Fruit fly (Drosophila melanogaster): ENCODE measurements around the gene CG15025.

The CG15025 gene

DNA sequence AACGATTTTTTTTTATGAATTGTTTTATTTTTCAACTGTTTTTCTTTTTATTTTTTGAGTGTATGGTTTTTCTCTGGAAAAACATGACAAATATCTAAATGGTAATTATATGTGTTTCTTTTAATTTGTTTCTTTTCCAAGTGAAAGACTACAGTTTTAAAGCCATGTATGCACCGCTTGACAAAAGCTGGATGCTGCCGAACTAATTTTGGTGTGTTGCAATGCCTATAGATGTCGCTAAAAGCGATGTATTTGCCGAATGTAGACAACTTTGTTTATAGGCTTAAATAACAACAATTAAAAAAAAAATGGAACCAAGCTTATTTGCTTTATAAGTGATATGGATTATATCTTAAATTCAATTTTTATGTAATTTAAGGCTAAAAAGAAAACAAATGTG, at the start of gene CG15025 (continued):
- TF ChIP-seq H15 (GFP tag; IDR thresholded peaks at IDR 0.05): no peak
- TF ChIP-seq GATAe (GFP tag; conservative IDR thresholded peaks at IDR 0.05): no peak
- TF ChIP-seq Trl (optimal IDR thresholded peaks at IDR 0.05): no peak
- TF ChIP-seq Trl (GFP tag; optimal IDR thresholded peaks at IDR 0.05): peak; percentile 25
- TF ChIP-seq CG16813 (GFP tag; IDR thresholded peaks at IDR 0.05; ENCODE audit: partially characterized antibody): peak; percentile 54
- TF ChIP-seq yki (optimal IDR thresholded peaks at IDR 0.05): no peak
- TF ChIP-seq CG17361 (GFP tag; IDR thresholded peaks at IDR 0.05): 0 out of 3 replicates have a peak, but pooled peaks have one; percentile 16
- peak; percentile 31 for TF ChIP-seq CG13624 (GFP tag; optimal IDR thresholded peaks at IDR 0.05)
- TF ChIP-seq CG5245 (GFP tag; optimal IDR thresholded peaks at IDR 0.05): no peak
- TF ChIP-seq dpn (GFP tag; optimal IDR thresholded peaks at IDR 0.05): peak in 1 of 2 experiments; percentile 32
- TF ChIP-seq tin (GFP tag; optimal IDR thresholded peaks at IDR 0.05): no peak
- TF ChIP-seq btn (GFP tag; optimal IDR thresholded peaks at IDR 0.05): no peak
- TF ChIP-seq nau (GFP tag; optimal IDR thresholded peaks at IDR 0.05): no peak
- TF ChIP-seq Myb (GFP tag; optimal IDR thresholded peaks at IDR 0.05): peak; percentile 50
- no peak for TF ChIP-seq CG34376 (GFP tag; optimal IDR thresholded peaks at IDR 0.05)
- no peak for TF ChIP-seq pb (GFP tag; optimal IDR thresholded peaks at IDR 0.05)
- no peak for TF ChIP-seq lov (optimal IDR thresholded peaks at IDR 0.05)
- no peak for TF ChIP-seq lov (GFP tag; IDR thresholded peaks at IDR 0.05)
- TF ChIP-seq CG6272 (GFP tag; IDR thresholded peaks at IDR 0.05): no peak
- no peak for TF ChIP-seq grn (GFP tag; optimal IDR thresholded peaks at IDR 0.05)
- no peak for TF ChIP-seq Taf1 (GFP tag; IDR thresholded peaks at IDR 0.05)
- no peak for TF ChIP-seq CG9727 (GFP tag; optimal IDR thresholded peaks at IDR 0.05)
- no peak for TF ChIP-seq vfl (GFP tag; optimal IDR thresholded peaks at IDR 0.05)
- TF ChIP-seq CG30403 (GFP tag; optimal IDR thresholded peaks at IDR 0.05): peak; percentile 37
- TF ChIP-seq CG6175 (GFP tag; IDR thresholded peaks at IDR 0.05): no peak
- TF ChIP-seq Aef1 (GFP tag; IDR thresholded peaks at IDR 0.05): peak; percentile 50; the same call in 2 of the 3 replicates
- TF ChIP-seq CG2678 (tag; optimal IDR thresholded peaks at IDR 0.05): no peak
- no peak for TF ChIP-seq CG12942 (GFP tag; optimal IDR thresholded peaks at IDR 0.05)
- TF ChIP-seq ATbp (GFP tag; optimal IDR thresholded peaks at IDR 0.05): no peak
- peak; percentile 17; the same call in 1 of the 3 replicates for TF ChIP-seq dysf (GFP tag; IDR thresholded peaks at IDR 0.05)
- peak in 1 of 2 experiments; percentile 22 for TF ChIP-seq Pdp1 (GFP tag; optimal IDR thresholded peaks at IDR 0.05)
- no peak for TF ChIP-seq ewg (GFP tag; optimal IDR thresholded peaks at IDR 0.05)
- TF ChIP-seq maf-S (GFP tag; optimal IDR thresholded peaks at IDR 0.05): no peak
- TF ChIP-seq bowl (GFP tag; IDR thresholded peaks at IDR 0.05): no peak
- no peak for TF ChIP-seq CG11398 (GFP tag; optimal IDR thresholded peaks at IDR 0.05)
- no peak for TF ChIP-seq sqz (GFP tag; optimal IDR thresholded peaks at IDR 0.05)
- no peak for TF ChIP-seq jigr1 (GFP tag; IDR thresholded peaks at IDR 0.05)
- TF ChIP-seq CG18764 (GFP tag; optimal IDR thresholded peaks at IDR 0.05): no peak
- TF ChIP-seq CG2120 (GFP tag; optimal IDR thresholded peaks at IDR 0.05): no peak
- no peak for TF ChIP-seq CG32767 (GFP tag; IDR thresholded peaks at IDR 0.05)
- TF ChIP-seq CG3726 (GFP tag; IDR thresholded peaks at IDR 0.05): no peak
- peak; percentile 15 for TF ChIP-seq Ssrp (tag; optimal IDR thresholded peaks at IDR 0.05)
- TF ChIP-seq CG10979 (tag; optimal IDR thresholded peaks at IDR 0.05): no peak
- no peak for TF ChIP-seq CG1792 (GFP tag; optimal IDR thresholded peaks at IDR 0.05)
- no peak for TF ChIP-seq Dad (GFP tag; optimal IDR thresholded peaks at IDR 0.05)
- TF ChIP-seq CG18599 (GFP tag; optimal IDR thresholded peaks at IDR 0.05): no peak
- TF ChIP-seq CG2875 (GFP tag; optimal IDR thresholded peaks at IDR 0.05): no peak
- peak; percentile 8 for TF ChIP-seq CG12659 (GFP tag; optimal IDR thresholded peaks at IDR 0.05)
- TF ChIP-seq sd (tag; optimal IDR thresholded peaks at IDR 0.05): no peak
- TF ChIP-seq ato (GFP tag; IDR thresholded peaks at IDR 0.05; ENCODE audit: partially characterized antibody): no peak
- TF ChIP-seq CG6683 (GFP tag; optimal IDR thresholded peaks at IDR 0.05): no peak
- no peak for TF ChIP-seq tap (tag; optimal IDR thresholded peaks at IDR 0.05)
- peak; percentile 29 for TF ChIP-seq Dek (tag; optimal IDR thresholded peaks at IDR 0.05)

All from whole organism, embryonic.